Fruit fly (Drosophila melanogaster): Measurements from ENCODE around the gene CG3225.

Gene CG3225

dm6 chr2L:4806109-4806508 lies 11.9 kb downstream of the CG3225 start (continued):
- no peak for TF ChIP-seq CG15011 (GFP tag; optimal IDR thresholded peaks at IDR 0.05)
- no peak for TF ChIP-seq peb (GFP tag; IDR thresholded peaks at IDR 0.05)
- TF ChIP-seq CG6689 (GFP tag; IDR thresholded peaks at IDR 0.05) = 0 out of 2 replicates have a peak, but pooled peaks have one; percentile 23
- no peak for TF ChIP-seq Sox100B (GFP tag; optimal IDR thresholded peaks at IDR 0.05)
- TF ChIP-seq jigr1 (GFP tag; IDR thresholded peaks at IDR 0.05) = no peak
- peak; percentile 33; the same call in 1 of the 2 replicates for TF ChIP-seq sisA (GFP tag; IDR thresholded peaks at IDR 0.05)
- TF ChIP-seq CG17829 (tag; optimal IDR thresholded peaks at IDR 0.05) = no peak
- TF ChIP-seq Dll (GFP tag; IDR thresholded peaks at IDR 0.05; ENCODE audit: partially characterized antibody) = no peak
- TF ChIP-seq CG31224 (GFP tag; IDR thresholded peaks at IDR 0.05) = no peak
- no peak for TF ChIP-seq Fer2 (tag; optimal IDR thresholded peaks at IDR 0.05)
- peak; percentile 42; the same call in 1 of the 2 replicates for TF ChIP-seq bowl (GFP tag; IDR thresholded peaks at IDR 0.05)
- no peak for TF ChIP-seq croc (GFP tag; conservative IDR thresholded peaks at IDR 0.05)
- TF ChIP-seq Nf-YA (GFP tag; IDR thresholded peaks at IDR 0.05) = no peak
- TF ChIP-seq CG30403 (GFP tag; optimal IDR thresholded peaks at IDR 0.05) = peak; percentile 14
- TF ChIP-seq Side (GFP tag; optimal IDR thresholded peaks at IDR 0.05) = no peak
- no peak for TF ChIP-seq CG9727 (GFP tag; optimal IDR thresholded peaks at IDR 0.05)
- no peak for TF ChIP-seq ranshi (GFP tag; IDR thresholded peaks at IDR 0.05)
- peak; percentile 12; the same call in 1 of the 2 replicates for TF ChIP-seq stc (GFP tag; IDR thresholded peaks at IDR 0.05)
- TF ChIP-seq CG3407 (GFP tag; optimal IDR thresholded peaks at IDR 0.05) = no peak
- no peak for TF ChIP-seq slp2 (GFP tag; optimal IDR thresholded peaks at IDR 0.05)
- TF ChIP-seq grau (tag; optimal IDR thresholded peaks at IDR 0.05) = peak; percentile 33
- TF ChIP-seq Adf1 (GFP tag; IDR thresholded peaks at IDR 0.05) = no peak
- no peak for TF ChIP-seq kah (GFP tag; optimal IDR thresholded peaks at IDR 0.05)
- no peak for TF ChIP-seq unc-4 (GFP tag; IDR thresholded peaks at IDR 0.05; ENCODE audit: partially characterized antibody)
- no peak for TF ChIP-seq CG3847 (GFP tag; IDR thresholded peaks at IDR 0.05)
- no peak for TF ChIP-seq tna (GFP tag; IDR thresholded peaks at IDR 0.05; ENCODE audit: partially characterized antibody)
- peak; percentile 2 for TF ChIP-seq CG18262 (tag; optimal IDR thresholded peaks at IDR 0.05)
- TF ChIP-seq Dref (GFP tag; IDR thresholded peaks at IDR 0.05) = no peak
- peak; percentile 19 for TF ChIP-seq az2 (GFP tag; optimal IDR thresholded peaks at IDR 0.05)
- TF ChIP-seq CG8388 (GFP tag; optimal IDR thresholded peaks at IDR 0.05) = no peak
- no peak for TF ChIP-seq chinmo (GFP tag; IDR thresholded peaks at IDR 0.05; ENCODE audit: partially characterized antibody)
- no peak for TF ChIP-seq CG13296 (GFP tag; optimal IDR thresholded peaks at IDR 0.05)
- TF ChIP-seq CG14667 (GFP tag; IDR thresholded peaks at IDR 0.05) = 0 out of 2 replicates have a peak, but pooled peaks have one; percentile 9
- no peak for TF ChIP-seq MBD-R2 (GFP tag; IDR thresholded peaks at IDR 0.05)
- no peak for TF ChIP-seq CG11696 (GFP tag; IDR thresholded peaks at IDR 0.05)
- peak; percentile 25 for TF ChIP-seq nmo (GFP tag; optimal IDR thresholded peaks at IDR 0.05)
- TF ChIP-seq CG4404 (GFP tag; IDR thresholded peaks at IDR 0.05) = no peak
- no peak for TF ChIP-seq cato (GFP tag; optimal IDR thresholded peaks at IDR 0.05; ENCODE audit: borderline replicate concordance)
- TF ChIP-seq CG12391 (tag; optimal IDR thresholded peaks at IDR 0.05) = peak; percentile 1
- TF ChIP-seq zf30C (GFP tag; optimal IDR thresholded peaks at IDR 0.05) = no peak
- TF ChIP-seq ERR (GFP tag; optimal IDR thresholded peaks at IDR 0.05) = no peak
- no peak for TF ChIP-seq CG8290 (GFP tag; optimal IDR thresholded peaks at IDR 0.05)
- no peak for TF ChIP-seq CG8290 (tag; optimal IDR thresholded peaks at IDR 0.05)
- TF ChIP-seq crol (GFP tag; IDR thresholded peaks at IDR 0.05) = no peak
- no peak for TF ChIP-seq cwo (GFP tag; optimal IDR thresholded peaks at IDR 0.05)
- TF ChIP-seq p53 (GFP tag; optimal IDR thresholded peaks at IDR 0.05) = no peak
- TF ChIP-seq B-H1 (GFP tag; IDR thresholded peaks at IDR 0.05) = no peak
- no peak for TF ChIP-seq CG42726 (GFP tag; IDR thresholded peaks at IDR 0.05; ENCODE audit: partially characterized antibody)
- TF ChIP-seq tin (GFP tag; optimal IDR thresholded peaks at IDR 0.05) = no peak
- TF ChIP-seq Sry-δ (GFP tag; optimal IDR thresholded peaks at IDR 0.05) = no peak
- peak; percentile 28; the same call in 1 of the 2 replicates for TF ChIP-seq H2.0 (GFP tag; IDR thresholded peaks at IDR 0.05)
- no peak for TF ChIP-seq sqz (GFP tag; optimal IDR thresholded peaks at IDR 0.05)

All from whole organism, embryonic.